Worm (Caenorhabditis elegans) whole organism, late embryonic: ENCODE data around the gene T28B11.1.

ENCODE experiments used
- ahr-1 ChIP-seq: sonication (generic microtip); optimal IDR thresholded peaks from 2 replicates; lab custom pipeline; 2016; ENCODE audit warnings: missing genetic modification characterization, missing compliant biosample characterization
- ama-1 ChIP-seq: fragments of 150-350 bp; optimal IDR thresholded peaks from 2 replicates; lab custom pipeline; 2014
- ceh-14 ChIP-seq: sonication (generic microtip); optimal IDR thresholded peaks from 2 replicates; lab custom pipeline; 2016; ENCODE audit warnings: missing genotype, missing genetic modification characterization, missing compliant biosample characterization
- ceh-19 ChIP-seq: fragments of 200-800 bp; sonication (Bioruptor generic); optimal IDR thresholded peaks from 2 replicates; lab custom pipeline; 2018; ENCODE audit warnings: mild to moderate bottlenecking, missing genetic modification characterization, missing compliant biosample characterization
- ceh-2 ChIP-seq: sonication (generic microtip); optimal IDR thresholded peaks from 2 replicates; lab custom pipeline; 2016; ENCODE audit warnings: missing genotype, missing genetic modification characterization, missing compliant biosample characterization
- ceh-31 ChIP-seq: sonication (generic microtip); optimal IDR thresholded peaks from 2 replicates; lab custom pipeline; 2016; ENCODE audit warnings: missing genetic modification characterization, missing compliant biosample characterization
- ceh-34 ChIP-seq: sonication (generic microtip); optimal IDR thresholded peaks from 2 replicates; lab custom pipeline; 2016; ENCODE audit warnings: mild to moderate bottlenecking, missing genetic modification characterization, missing compliant biosample characterization
- ceh-45 ChIP-seq: fragments of 200-800 bp; sonication (Bioruptor generic); IDR thresholded peaks from 2 replicates; pipeline ENCODE4 v1.3.6; 2022; ENCODE audit warnings: missing genetic modification reagents, missing genetic modification characterization, missing compliant biosample characterization
- ceh-48 ChIP-seq: sonication (generic microtip); optimal IDR thresholded peaks from 2 replicates; lab custom pipeline; 2016; ENCODE audit warnings: missing genetic modification characterization, inconsistent platforms, missing compliant biosample characterization
- ceh-6 ChIP-seq: fragments of 200-800 bp; sonication (Bioruptor generic); optimal IDR thresholded peaks from 2 replicates; lab custom pipeline; 2018; ENCODE audit warnings: mild to moderate bottlenecking, missing genetic modification characterization, missing compliant biosample characterization
- che-1 ChIP-seq: sonication (generic microtip); optimal IDR thresholded peaks from 2 replicates; lab custom pipeline; 2016; ENCODE audit warnings: mild to moderate bottlenecking, missing genetic modification characterization, missing compliant biosample characterization
- dmd-4 ChIP-seq: sonication (generic microtip); optimal IDR thresholded peaks from 2 replicates; lab custom pipeline; 2016; ENCODE audit warnings: borderline replicate concordance, missing genetic modification characterization, missing compliant biosample characterization
- elt-2 ChIP-seq: sonication (generic microtip); optimal IDR thresholded peaks from 2 replicates; lab custom pipeline; 2016; ENCODE audit warnings: missing genetic modification reagents, missing genetic modification characterization, missing compliant biosample characterization
- elt-4 ChIP-seq: sonication (generic microtip); optimal IDR thresholded peaks from 2 replicates; lab custom pipeline; 2016; ENCODE audit warnings: missing genetic modification characterization, missing compliant biosample characterization
- eyg-1 ChIP-seq: sonication (generic microtip); optimal IDR thresholded peaks from 2 replicates; lab custom pipeline; 2016; ENCODE audit warnings: missing genotype, missing genetic modification characterization, missing compliant biosample characterization
- fkh-6 ChIP-seq: sonication (generic microtip); optimal IDR thresholded peaks from 2 replicates; lab custom pipeline; 2016; ENCODE audit warnings: missing genetic modification characterization, missing compliant biosample characterization
- gmeb-2 ChIP-seq: sonication (generic microtip); optimal IDR thresholded peaks from 2 replicates; lab custom pipeline; 2016; ENCODE audit warnings: missing genetic modification characterization, inconsistent platforms, missing compliant biosample characterization
- hlh-15 ChIP-seq: sonication (generic microtip); optimal IDR thresholded peaks from 2 replicates; lab custom pipeline; 2016; ENCODE audit warnings: missing genetic modification characterization, missing compliant biosample characterization
- hlh-30 ChIP-seq: sonication (generic microtip); optimal IDR thresholded peaks from 2 replicates; lab custom pipeline; 2017; ENCODE audit warnings: antibody characterized with exemption, missing genetic modification characterization, missing compliant biosample characterization; ENCODE audit not compliant: insufficient read depth
- madf-2 ChIP-seq: sonication (generic microtip); optimal IDR thresholded peaks from 2 replicates; lab custom pipeline; 2017; ENCODE audit warnings: missing genetic modification characterization, missing compliant biosample characterization
- pag-3 ChIP-seq: sonication (generic microtip); optimal IDR thresholded peaks from 2 replicates; lab custom pipeline; 2016; ENCODE audit warnings: missing compliant biosample characterization, missing genetic modification characterization, borderline replicate concordance
- pat-9 ChIP-seq: fragments of 200-800 bp; sonication (Bioruptor generic); optimal IDR thresholded peaks from 2 replicates; lab custom pipeline; 2018; ENCODE audit warnings: mild to moderate bottlenecking, missing genetic modification characterization, moderate library complexity, missing compliant biosample characterization
- pha-4 ChIP-seq: fragments of 150-350 bp; optimal IDR thresholded peaks from 2 replicates; lab custom pipeline; 2018; ENCODE audit warnings: missing biosample characterization, missing genetic modification reagents, missing genetic modification characterization
- pqm-1 ChIP-seq: sonication (generic microtip); optimal IDR thresholded peaks from 2 replicates; lab custom pipeline; 2016; ENCODE audit warnings: missing genetic modification characterization, missing compliant biosample characterization
- pros-1 ChIP-seq: fragments of 150-350 bp; optimal IDR thresholded peaks from 2 replicates; lab custom pipeline; 2014; ENCODE audit warnings: missing biosample characterization, missing genetic modification reagents, missing genetic modification characterization
- rnt-1 ChIP-seq: sonication (generic microtip); optimal IDR thresholded peaks from 2 replicates; lab custom pipeline; 2016; ENCODE audit warnings: missing genetic modification characterization, missing compliant biosample characterization
- sdc-2 ChIP-seq: sonication (generic microtip); optimal IDR thresholded peaks from 2 replicates; lab custom pipeline; 2016; ENCODE audit warnings: missing genotype, missing genetic modification characterization, missing compliant biosample characterization
- sox-4 ChIP-seq: sonication (generic microtip); optimal IDR thresholded peaks from 2 replicates; lab custom pipeline; 2017; ENCODE audit warnings: mild to moderate bottlenecking, missing genetic modification characterization, inconsistent platforms, missing compliant biosample characterization
- syd-9 ChIP-seq: sonication (generic microtip); optimal IDR thresholded peaks from 2 replicates; lab custom pipeline; 2016; ENCODE audit warnings: mild to moderate bottlenecking, missing genetic modification characterization, moderate library complexity, missing compliant biosample characterization
- tbx-2 ChIP-seq: sonication (generic microtip); optimal IDR thresholded peaks from 2 replicates; lab custom pipeline; 2016; ENCODE audit warnings: missing genetic modification characterization, missing compliant biosample characterization
- unc-3 ChIP-seq, 2 experiments: fragments of 200-800 bp in 1 of 2; sonication (Bioruptor generic) in 1 of 2; sonication (generic microtip) in 1 of 2; conservative IDR thresholded peaks in 1 of 2; optimal IDR thresholded peaks in 1 of 2; 2 replicates each; pipeline versions ENCODE4 v1.3.6 to Lab custom; 2016 to 2022; ENCODE audit warnings: missing compliant biosample characterization in 2 of 2, missing genetic modification characterization in 2 of 2, missing genetic modification reagents in 1 of 2
- unc-42 ChIP-seq: sonication (generic microtip); optimal IDR thresholded peaks from 2 replicates; lab custom pipeline; 2016; ENCODE audit warnings: missing genotype, missing genetic modification characterization, missing compliant biosample characterization
- unc-55 ChIP-seq: sonication (generic microtip); optimal IDR thresholded peaks from 2 replicates; lab custom pipeline; 2017; ENCODE audit warnings: missing biosample characterization, missing genetic modification reagents, missing genetic modification characterization
- unc-86 ChIP-seq: sonication (generic microtip); optimal IDR thresholded peaks from 2 replicates; lab custom pipeline; 2016; ENCODE audit warnings: missing genetic modification characterization, missing compliant biosample characterization

Gene T28B11.1

DNA sequence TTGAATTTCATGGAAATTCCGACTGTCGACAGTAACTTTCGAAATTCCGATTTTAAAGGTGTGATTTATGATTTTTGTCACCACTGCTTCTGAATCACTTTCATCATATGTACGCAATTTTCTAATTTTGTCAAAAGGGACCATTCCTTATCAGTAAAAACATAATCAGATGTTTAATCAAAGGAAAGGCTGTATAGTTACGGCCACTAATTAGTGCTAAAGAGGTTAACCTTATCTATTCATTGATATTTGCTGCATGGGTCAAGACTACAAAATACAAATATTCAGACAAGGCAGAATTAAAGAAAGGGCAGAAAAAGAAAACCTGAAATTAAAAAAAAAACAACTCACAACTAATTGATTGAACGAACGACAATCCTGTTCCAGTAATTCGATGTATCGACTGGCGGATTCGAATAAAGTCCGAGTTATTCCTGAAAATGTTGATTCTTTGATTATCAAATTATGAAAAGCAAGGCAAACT, at the start of gene T28B11.1:
Gene T28B11.1 (minus strand): TSS at position 434 of the 484 bp plus-strand sequence.
- TF ChIP-seq pag-3 (tag; lab: Kevin White, UChicago), result no peak
- TF ChIP-seq elt-2 (tag; lab: Kevin White, UChicago), result peak; percentile 94
- no peak for TF ChIP-seq madf-2
- TF ChIP-seq ceh-45 (GFP tag; lab: Robert Waterston, UW), result no peak
- no peak for TF ChIP-seq pqm-1 (tag; lab: Kevin White, UChicago)

DNA sequence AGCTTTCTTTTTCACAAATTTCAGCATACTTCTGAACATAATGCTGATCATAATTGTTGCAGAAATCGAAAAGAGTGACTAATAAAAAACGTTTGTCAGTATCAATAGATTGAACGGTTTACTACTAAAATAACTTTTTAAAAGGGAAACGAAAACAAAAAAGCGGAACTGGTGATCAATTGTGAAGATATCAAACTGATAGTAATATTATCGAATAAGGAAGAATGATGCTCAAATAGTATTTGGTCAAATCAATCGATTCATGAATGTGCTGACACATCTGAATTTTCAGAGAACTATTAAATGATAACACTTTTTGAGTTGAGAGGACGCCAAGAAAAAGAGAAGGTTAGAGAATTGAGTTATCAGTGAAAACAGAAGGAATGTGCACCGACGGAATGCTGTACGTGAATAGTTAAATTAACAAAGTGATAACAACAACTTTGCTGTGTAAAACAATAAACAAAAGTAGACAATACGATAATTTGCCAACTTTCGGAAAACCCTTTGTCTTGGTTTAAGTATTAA, 44.4 kb upstream of the T28B11.1 start, which contains the start of gene D1054.5:
Gene D1054.5 (minus strand): TSS at position 51 of the 528 bp plus-strand sequence.
- TF ChIP-seq fkh-6 (tag; lab: Kevin White, UChicago), result no peak
- peak; percentile 56 for TF ChIP-seq elt-2 (tag; lab: Kevin White, UChicago)
- no peak for TF ChIP-seq pat-9

DNA sequence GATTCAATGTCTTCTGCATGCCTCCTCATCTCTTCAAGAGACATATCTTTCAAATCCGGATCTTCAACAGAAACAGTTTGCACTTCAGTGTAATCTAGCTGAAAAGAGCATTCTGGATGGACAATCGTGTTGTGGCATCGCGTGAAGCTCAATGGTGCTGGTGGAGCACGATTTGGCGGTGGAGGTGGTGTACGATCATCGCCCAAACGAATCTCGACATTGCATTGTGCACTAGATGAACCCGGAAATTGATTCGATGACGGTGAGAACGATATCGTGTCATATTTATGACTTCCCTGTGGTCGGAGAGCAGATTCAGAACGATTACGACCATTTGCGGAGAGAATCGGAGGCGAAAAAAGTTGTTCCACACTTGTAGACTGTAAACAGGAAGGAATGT, 41.0 kb upstream of the T28B11.1 start:
- no peak for TF ChIP-seq syd-9 (tag; lab: Kevin White, UChicago)
- no peak for TF ChIP-seq dmd-4 (tag; lab: Kevin White, UChicago)
- no peak for TF ChIP-seq gmeb-2 (tag; lab: Kevin White, UChicago)
- no peak for TF ChIP-seq unc-42 (tag; lab: Kevin White, UChicago)

DNA sequence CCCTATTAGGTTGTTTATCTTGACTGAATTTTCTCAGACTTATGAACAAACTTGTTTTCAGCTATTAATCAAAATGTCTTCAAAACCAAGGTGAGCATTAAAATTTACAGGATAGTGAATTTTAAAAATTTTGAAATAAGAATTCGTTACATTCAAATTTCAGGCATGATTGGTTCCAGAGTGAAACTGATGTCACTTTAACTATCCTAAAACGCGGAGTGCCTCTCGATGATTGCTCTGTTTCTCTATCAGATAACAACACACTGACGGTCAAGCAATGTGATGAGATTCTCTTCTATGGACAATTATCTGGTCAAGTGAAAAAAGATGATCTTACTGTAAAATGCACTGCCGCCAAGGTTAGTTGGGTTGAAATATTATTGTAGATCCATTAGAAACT, 39.2 kb upstream of the T28B11.1 start, which contains the start of gene D1054.3:
Gene D1054.3 (plus strand): TSS at position 62 of the 400 bp plus-strand sequence.
- TF ChIP-seq pha-4 (tag; lab: Kevin White, UChicago) (no peak), ceh-19 (no peak), elt-2 (tag; lab: Kevin White, UChicago) (no peak), elt-4 (no peak), ceh-2 (tag; lab: Kevin White, UChicago) (no peak)

DNA sequence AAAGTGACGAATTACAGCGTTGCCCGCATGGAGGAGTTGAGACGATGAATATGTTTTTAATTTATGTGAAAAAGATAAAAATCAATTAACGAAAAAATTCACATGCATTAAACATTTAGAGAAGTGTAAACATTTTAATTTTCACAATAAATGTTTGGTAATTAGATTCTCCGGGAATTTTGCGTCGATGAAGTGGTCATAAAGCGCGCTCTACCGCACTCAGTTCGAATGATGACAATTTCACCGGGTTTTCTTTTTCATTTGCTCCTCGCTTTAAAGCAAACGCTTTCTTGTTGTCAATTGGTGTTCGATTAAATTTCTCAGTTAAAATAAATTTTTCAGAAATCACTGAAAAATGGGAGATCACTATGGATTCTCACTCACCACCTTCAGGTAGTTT, 37.8 kb upstream of the T28B11.1 start, which contains the start of the genes D1054.1 and pas-2:
Gene D1054.1 (minus strand): TSS at position 192 of the 400 bp plus-strand sequence.
Gene pas-2 (plus strand): TSS at position 343 of the 400 bp plus-strand sequence.
- TF ChIP-seq che-1 (tag; lab: Kevin White, UChicago) (no peak), ahr-1 (tag; lab: Kevin White, UChicago) (no peak), pqm-1 (tag; lab: Kevin White, UChicago) (no peak), eyg-1 (tag; lab: Kevin White, UChicago) (no peak), sdc-2 (no peak), ama-1 (lab: Kevin White, UChicago) (no peak), hlh-30 (tag; lab: Kevin White, UChicago) (no peak), unc-42 (tag; lab: Kevin White, UChicago) (peak; percentile 90)

DNA sequence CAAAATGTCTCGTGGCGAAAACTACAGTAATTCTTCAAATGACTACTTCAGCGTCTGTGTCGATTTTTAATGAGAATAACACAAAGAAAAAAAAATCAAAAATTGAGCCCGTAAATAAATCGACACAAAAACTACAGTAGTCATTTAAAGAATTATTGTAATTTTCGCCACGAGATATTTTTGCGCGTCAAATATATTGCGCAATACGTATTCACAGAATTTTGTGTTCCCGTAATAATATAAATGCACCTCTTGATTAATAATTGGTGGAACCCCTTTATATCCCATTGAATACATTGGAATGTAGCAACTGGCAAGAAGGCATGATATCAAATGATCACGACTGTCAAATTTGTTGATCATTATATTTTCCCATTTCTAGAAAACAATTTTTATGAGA, 36.7 kb upstream of the T28B11.1 start:
- TF ChIP-seq ceh-48 (tag; lab: Kevin White, UChicago), result no peak
- TF ChIP-seq, all 69 proteins: peak for 0

DNA sequence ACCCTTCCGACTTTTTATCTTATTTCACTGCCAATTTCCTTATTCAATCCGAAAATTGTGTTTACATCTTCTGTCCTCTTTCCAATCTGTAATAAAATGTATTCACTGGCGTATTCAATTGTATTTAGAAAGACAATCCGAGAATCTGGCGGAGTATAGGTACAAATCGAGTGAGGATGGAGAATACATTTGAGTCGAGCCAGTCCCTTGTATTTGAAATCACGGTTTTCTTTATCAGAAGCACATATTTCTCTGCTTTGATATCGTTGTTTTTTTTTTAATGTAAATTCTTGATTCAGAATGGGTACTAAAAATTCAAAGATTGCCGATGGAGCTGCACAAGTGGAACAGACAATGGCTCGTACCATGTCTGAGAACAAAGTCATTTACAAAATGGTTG, 31.8 kb upstream of the T28B11.1 start, which contains the start of gene ocr-1:
Gene ocr-1 (plus strand): TSS at position 301 of the 400 bp plus-strand sequence.
- TF ChIP-seq rnt-1 (tag; lab: Kevin White, UChicago) (no peak), tbx-2 (tag; lab: Kevin White, UChicago) (no peak), syd-9 (tag; lab: Kevin White, UChicago) (no peak), unc-3 (GFP tag; conservative IDR thresholded peaks at IDR 0.05; lab: Robert Waterston, UW) (no peak), unc-3 (tag; optimal IDR thresholded peaks at IDR 0.05; lab: Kevin White, UChicago) (no peak), che-1 (tag; lab: Kevin White, UChicago) (no peak), pros-1 (no peak), unc-42 (tag; lab: Kevin White, UChicago) (no peak), elt-2 (tag; lab: Kevin White, UChicago) (no peak), sox-4 (tag; lab: Kevin White, UChicago) (no peak), ceh-6 (no peak), hlh-15 (tag; lab: Kevin White, UChicago) (no peak), ama-1 (lab: Kevin White, UChicago) (no peak), ceh-34 (no peak), elt-4 (no peak), ceh-14 (tag; lab: Kevin White, UChicago) (no peak), unc-86 (tag; lab: Kevin White, UChicago) (no peak), unc-55 (GFP tag; lab: Kevin White, UChicago) (no peak), ceh-31 (tag; lab: Kevin White, UChicago) (no peak), fkh-6 (tag; lab: Kevin White, UChicago) (no peak)
